Fruit fly (Drosophila melanogaster): ENCODE data around the gene RpS6.

RpS6 gene

dm6 chrX:7937588-7938481 lies 36.7 kb upstream of the RpS6 start (continued):
- TF ChIP-seq CG18262 (tag; optimal IDR thresholded peaks at IDR 0.05), result peak; percentile 92
- TF ChIP-seq Dip2 (GFP tag; IDR thresholded peaks at IDR 0.05), result no peak
- peak; percentile 18 for TF ChIP-seq CG1603 (tag; optimal IDR thresholded peaks at IDR 0.05)
- 0 out of 3 replicates have a peak, but pooled peaks have one; percentile 43 for TF ChIP-seq gce (GFP tag; IDR thresholded peaks at IDR 0.05)
- no peak; the same call in 2 of the 3 replicates for TF ChIP-seq C15 (GFP tag; IDR thresholded peaks at IDR 0.05)
- peak; percentile 21 to 49 for TF ChIP-seq insv (GFP tag; optimal IDR thresholded peaks at IDR 0.05)
- TF ChIP-seq CG13287 (GFP tag; IDR thresholded peaks at IDR 0.05; ENCODE audit: partially characterized antibody), result no peak
- peak; percentile 58 for TF ChIP-seq trem (tag; optimal IDR thresholded peaks at IDR 0.05)
- peak; percentile 72 for TF ChIP-seq Myb (GFP tag; optimal IDR thresholded peaks at IDR 0.05)
- peak; percentile 91 for TF ChIP-seq CoRest (tag; optimal IDR thresholded peaks at IDR 0.05)
- no peak for TF ChIP-seq Doc3 (GFP tag; IDR thresholded peaks at IDR 0.05; ENCODE audit: partially characterized antibody)
- peak; percentile 86 for TF ChIP-seq dmrt11E (tag; optimal IDR thresholded peaks at IDR 0.05)
- peak; percentile 79 for TF ChIP-seq bab2 (GFP tag; optimal IDR thresholded peaks at IDR 0.05)
- peak; percentile 52 for TF ChIP-seq CG12104 (GFP tag; optimal IDR thresholded peaks at IDR 0.05)
- TF ChIP-seq CG15073 (GFP tag; optimal IDR thresholded peaks at IDR 0.05), result peak; percentile 2
- peak; percentile 75 for TF ChIP-seq Hsf (GFP tag; optimal IDR thresholded peaks at IDR 0.05)
- TF ChIP-seq CG8478 (optimal IDR thresholded peaks at IDR 0.05), result peak; percentile 98
- peak in 1 of 2 experiments; percentile 61 for TF ChIP-seq Trl (optimal IDR thresholded peaks at IDR 0.05)
- TF ChIP-seq Trl (GFP tag; optimal IDR thresholded peaks at IDR 0.05), result peak; percentile 76
- no peak for TF ChIP-seq hkb (optimal IDR thresholded peaks at IDR 0.05)
- TF ChIP-seq hkb (GFP tag; IDR thresholded peaks at IDR 0.05), result peak; percentile 61; the same call in 1 of the 2 replicates
- TF ChIP-seq CG17328 (GFP tag; IDR thresholded peaks at IDR 0.05), result peak; percentile 68
- peak; percentile 76 for TF ChIP-seq CG15269 (tag; optimal IDR thresholded peaks at IDR 0.05)
- TF ChIP-seq sob (GFP tag; IDR thresholded peaks at IDR 0.05), result 0 out of 2 replicates have a peak, but pooled peaks have one; percentile 36
- TF ChIP-seq cg (GFP tag; optimal IDR thresholded peaks at IDR 0.05), result peak; percentile 95
- no peak for TF ChIP-seq CG12744 (GFP tag; optimal IDR thresholded peaks at IDR 0.05)
- TF ChIP-seq ash1 (GFP tag; optimal IDR thresholded peaks at IDR 0.05), result no peak
- peak; percentile 77 for TF ChIP-seq CG8924 (tag; optimal IDR thresholded peaks at IDR 0.05)
- TF ChIP-seq CG13123 (GFP tag; optimal IDR thresholded peaks at IDR 0.05), result peak; percentile 23
- TF ChIP-seq CG31365 (tag; optimal IDR thresholded peaks at IDR 0.05), result peak; percentile 2
- TF ChIP-seq Xbp1 (GFP tag; optimal IDR thresholded peaks at IDR 0.05), result peak; percentile 78
- TF ChIP-seq H15 (GFP tag; IDR thresholded peaks at IDR 0.05), result peak; percentile 52; the same call in 1 of the 3 replicates
- TF ChIP-seq sc (optimal IDR thresholded peaks at IDR 0.05), result no peak
- peak; percentile 88 for TF ChIP-seq sc (GFP tag; optimal IDR thresholded peaks at IDR 0.05)
- TF ChIP-seq CG10462 (GFP tag; optimal IDR thresholded peaks at IDR 0.05), result peak; percentile 77
- peak; percentile 76 for TF ChIP-seq CG11398 (GFP tag; optimal IDR thresholded peaks at IDR 0.05)
- peak; percentile 79 for TF ChIP-seq NC2β (GFP tag; optimal IDR thresholded peaks at IDR 0.05)
- peak; percentile 23 for TF ChIP-seq Dek (tag; optimal IDR thresholded peaks at IDR 0.05)
- peak; percentile 61 for TF ChIP-seq CG5245 (GFP tag; optimal IDR thresholded peaks at IDR 0.05)
- no peak for TF ChIP-seq CG8765 (GFP tag; IDR thresholded peaks at IDR 0.05)
- peak; percentile 35 for TF ChIP-seq CG10565 (GFP tag; optimal IDR thresholded peaks at IDR 0.05)
- peak in 1 of 3 experiments; percentile 92 for TF ChIP-seq lola (GFP tag; optimal IDR thresholded peaks at IDR 0.05)
- TF ChIP-seq Dll (GFP tag; IDR thresholded peaks at IDR 0.05; ENCODE audit: partially characterized antibody), result 0 out of 4 replicates have a peak, but pooled peaks have one; percentile 30
- peak; percentile 39 for TF ChIP-seq CG2116 (GFP tag; optimal IDR thresholded peaks at IDR 0.05)
- TF ChIP-seq nmo (GFP tag; optimal IDR thresholded peaks at IDR 0.05), result peak; percentile 92
- TF ChIP-seq ATbp (GFP tag; optimal IDR thresholded peaks at IDR 0.05), result peak; percentile 88
- peak; percentile 51 for TF ChIP-seq CG8290 (GFP tag; optimal IDR thresholded peaks at IDR 0.05)
- TF ChIP-seq CG8290 (tag; optimal IDR thresholded peaks at IDR 0.05), result peak in 1 of 2 experiments; percentile 59
- no peak for TF ChIP-seq CG11085 (GFP tag; IDR thresholded peaks at IDR 0.05)

All from whole organism, embryonic.